Worm (Caenorhabditis elegans) whole organism, L2 larva: Measurements from ENCODE around the gene aps-2.
A peak's percentile ranks its signal among the peaks of the same experiment; 100 is the strongest.

Source experiments
- C34F6.9 ChIP-seq: fragments of 150-350 bp; optimal IDR thresholded peaks from 2 replicates; lab custom pipeline; 2014; ENCODE audit warnings: missing biosample characterization, missing genetic modification characterization
- R02D3.7 ChIP-seq: fragments of 150-350 bp; optimal IDR thresholded peaks from 2 replicates; lab custom pipeline; 2014; ENCODE audit warnings: missing biosample characterization, missing genetic modification characterization
- Y55F3AM.14 ChIP-seq: fragments of 200-800 bp; sonication (Bioruptor generic); optimal IDR thresholded peaks from 2 replicates; lab custom pipeline; 2018; ENCODE audit warnings: mild to moderate bottlenecking, missing genetic modification characterization, missing compliant biosample characterization
- ZK546.5 ChIP-seq: sonication (generic microtip); optimal IDR thresholded peaks from 2 replicates; lab custom pipeline; 2017; ENCODE audit warnings: missing biosample characterization, missing genetic modification characterization
- alr-1 ChIP-seq: fragments of 150-350 bp; optimal IDR thresholded peaks from 2 replicates; lab custom pipeline; 2014; ENCODE audit warnings: missing biosample characterization, missing genetic modification characterization
- aly-2 ChIP-seq: fragments of 150-350 bp; optimal IDR thresholded peaks from 2 replicates; lab custom pipeline; 2014; ENCODE audit warnings: missing biosample characterization, missing genetic modification characterization
- ama-1 ChIP-seq: fragments of 150-350 bp; optimal IDR thresholded peaks from 2 replicates; lab custom pipeline; 2018; ENCODE audit warnings: inconsistent platforms
- blmp-1 ChIP-seq: sonication (generic microtip); optimal IDR thresholded peaks from 2 replicates; lab custom pipeline; 2017; ENCODE audit warnings: missing genetic modification characterization, mild to moderate bottlenecking, missing compliant biosample characterization, antibody characterized with exemption, moderate library complexity; ENCODE audit not compliant: insufficient read depth
- ceh-16 ChIP-seq: fragments of 150-350 bp; optimal IDR thresholded peaks from 2 replicates; lab custom pipeline; 2014; ENCODE audit warnings: missing biosample characterization, missing genetic modification characterization
- crh-2 ChIP-seq: sonication (generic microtip); optimal IDR thresholded peaks from 2 replicates; lab custom pipeline; 2017; ENCODE audit warnings: missing biosample characterization, missing genetic modification characterization
- dmd-4 ChIP-seq: sonication (generic microtip); optimal IDR thresholded peaks from 2 replicates; lab custom pipeline; 2017; ENCODE audit warnings: missing biosample characterization, missing genetic modification characterization
- egl-27 ChIP-seq: sonication (generic microtip); optimal IDR thresholded peaks from 3 replicates; lab custom pipeline; 2017; ENCODE audit warnings: missing biosample characterization, missing genetic modification reagents, missing genetic modification characterization
- elt-1 ChIP-seq: fragments of 150-350 bp; optimal IDR thresholded peaks from 2 replicates; lab custom pipeline; 2014; ENCODE audit warnings: missing biosample characterization, missing genetic modification characterization
- elt-3 ChIP-seq: sonication (generic microtip); optimal IDR thresholded peaks from 2 replicates; lab custom pipeline; 2017; ENCODE audit warnings: missing biosample characterization, missing genetic modification characterization
- gmeb-1 ChIP-seq: fragments of 150-350 bp; optimal IDR thresholded peaks from 2 replicates; lab custom pipeline; 2014; ENCODE audit warnings: missing biosample characterization, missing genetic modification characterization
- lin-11 ChIP-seq: fragments of 150-350 bp; sonication (generic microtip); optimal IDR thresholded peaks from 2 replicates; lab custom pipeline; 2014; ENCODE audit warnings: missing biosample characterization, missing genetic modification characterization, inconsistent platforms, mixed read lengths
- lin-13 ChIP-seq: fragments of 150-350 bp; optimal IDR thresholded peaks from 2 replicates; lab custom pipeline; 2014; ENCODE audit warnings: missing biosample characterization, missing genetic modification reagents, missing genetic modification characterization
- lin-39 ChIP-seq: fragments of 150-350 bp; optimal IDR thresholded peaks from 2 replicates; lab custom pipeline; 2014; ENCODE audit warnings: missing biosample characterization, missing genetic modification reagents, missing genetic modification characterization
- lsy-2 ChIP-seq, 2 experiments: fragments of 150-350 bp in 1 of 2; sonication (generic microtip) in 1 of 2; optimal IDR thresholded peaks; 2 replicates each; lab custom pipeline; 2014 to 2017; ENCODE audit warnings: missing biosample characterization in 2 of 2, missing genetic modification characterization in 2 of 2
- mab-5 ChIP-seq: fragments of 150-350 bp; optimal IDR thresholded peaks from 2 replicates; lab custom pipeline; 2014; ENCODE audit warnings: missing biosample characterization, missing genetic modification characterization
- mbf-1 ChIP-seq: sonication (generic microtip); optimal IDR thresholded peaks from 2 replicates; lab custom pipeline; 2017; ENCODE audit warnings: missing biosample characterization, missing genetic modification characterization
- mdl-1 ChIP-seq, 2 experiments: fragments of 150-350 bp in 1 of 2; sonication (generic microtip) in 1 of 2; optimal IDR thresholded peaks; 2 replicates each; lab custom pipeline; 2017; ENCODE audit warnings: missing biosample characterization in 2 of 2, missing genetic modification characterization in 2 of 2
- nhr-10 ChIP-seq: sonication (generic microtip); optimal IDR thresholded peaks from 2 replicates; lab custom pipeline; 2017; ENCODE audit warnings: missing biosample characterization, missing genetic modification characterization
- nhr-11 ChIP-seq: fragments of 150-350 bp; optimal IDR thresholded peaks from 2 replicates; lab custom pipeline; 2014; ENCODE audit warnings: missing biosample characterization, missing genetic modification characterization
- nhr-12 ChIP-seq: fragments of 150-350 bp; optimal IDR thresholded peaks from 2 replicates; lab custom pipeline; 2014; ENCODE audit warnings: missing biosample characterization, missing genetic modification characterization
- nhr-21 ChIP-seq: fragments of 150-350 bp; optimal IDR thresholded peaks from 2 replicates; lab custom pipeline; 2014; ENCODE audit warnings: missing biosample characterization, missing genetic modification characterization
- nhr-237 ChIP-seq: fragments of 150-350 bp; optimal IDR thresholded peaks from 2 replicates; lab custom pipeline; 2014; ENCODE audit warnings: missing biosample characterization, missing genetic modification characterization
- nhr-25 ChIP-seq: fragments of 150-350 bp; sonication (generic microtip); optimal IDR thresholded peaks from 3 replicates; lab custom pipeline; 2014; ENCODE audit warnings: missing biosample characterization, missing genetic modification characterization
- nhr-6 ChIP-seq: fragments of 150-350 bp; optimal IDR thresholded peaks from 2 replicates; lab custom pipeline; 2014; ENCODE audit warnings: missing biosample characterization, missing genetic modification characterization
- nhr-77 ChIP-seq: fragments of 150-350 bp; optimal IDR thresholded peaks from 2 replicates; lab custom pipeline; 2014; ENCODE audit warnings: missing biosample characterization, missing genetic modification characterization
- peb-1 ChIP-seq: fragments of 150-350 bp; optimal IDR thresholded peaks from 2 replicates; lab custom pipeline; 2014; ENCODE audit warnings: missing biosample characterization, missing genetic modification characterization
- sem-4 ChIP-seq: fragments of 150-350 bp; optimal IDR thresholded peaks from 2 replicates; lab custom pipeline; 2014; ENCODE audit warnings: missing biosample characterization, missing genetic modification reagents, missing genetic modification characterization
- skn-1 ChIP-seq: sonication (generic microtip); optimal IDR thresholded peaks from 2 replicates; lab custom pipeline; 2017; ENCODE audit warnings: missing biosample characterization, missing genetic modification characterization
- sma-9 ChIP-seq, 2 experiments: fragments of 150-350 bp in 1 of 2; sonication (generic microtip) in 1 of 2; optimal IDR thresholded peaks; 2 replicates each; lab custom pipeline; 2014 to 2016; ENCODE audit warnings: missing genetic modification characterization in 2 of 2, mild to moderate bottlenecking in 1 of 2, missing biosample characterization in 1 of 2, missing compliant biosample characterization in 1 of 2, missing genetic modification reagents in 1 of 2, moderate library complexity in 1 of 2
- snpc-4 ChIP-seq: fragments of 150-350 bp; optimal IDR thresholded peaks from 2 replicates; lab custom pipeline; 2014; ENCODE audit warnings: missing biosample characterization, missing genetic modification characterization
- unc-39 ChIP-seq: fragments of 150-350 bp; optimal IDR thresholded peaks from 2 replicates; lab custom pipeline; 2014; ENCODE audit warnings: missing biosample characterization, missing genetic modification characterization
- unc-55 ChIP-seq: fragments of 150-350 bp; sonication (generic microtip); optimal IDR thresholded peaks from 3 replicates; lab custom pipeline; 2014; ENCODE audit warnings: missing biosample characterization, missing genetic modification reagents, missing genetic modification characterization
- unc-62 ChIP-seq: fragments of 150-350 bp; optimal IDR thresholded peaks from 2 replicates; lab custom pipeline; 2014; ENCODE audit warnings: missing biosample characterization, missing genetic modification reagents, missing genetic modification characterization
- zag-1 ChIP-seq: fragments of 150-350 bp; optimal IDR thresholded peaks from 2 replicates; lab custom pipeline; 2014; ENCODE audit warnings: missing biosample characterization, missing genetic modification characterization
- ztf-1 ChIP-seq: fragments of 200-800 bp; sonication (Bioruptor generic); conservative IDR thresholded peaks from 2 replicates; pipeline ENCODE4 v1.3.6; 2022; ENCODE audit warnings: missing genetic modification characterization, missing compliant biosample characterization
- ztf-11 ChIP-seq: sonication (generic microtip); optimal IDR thresholded peaks from 2 replicates; lab custom pipeline; 2017; ENCODE audit warnings: missing biosample characterization, missing genetic modification characterization
- ztf-4 ChIP-seq: fragments of 150-350 bp; optimal IDR thresholded peaks from 2 replicates; lab custom pipeline; 2014; ENCODE audit warnings: missing biosample characterization, missing genetic modification characterization

aps-2 gene

DNA sequence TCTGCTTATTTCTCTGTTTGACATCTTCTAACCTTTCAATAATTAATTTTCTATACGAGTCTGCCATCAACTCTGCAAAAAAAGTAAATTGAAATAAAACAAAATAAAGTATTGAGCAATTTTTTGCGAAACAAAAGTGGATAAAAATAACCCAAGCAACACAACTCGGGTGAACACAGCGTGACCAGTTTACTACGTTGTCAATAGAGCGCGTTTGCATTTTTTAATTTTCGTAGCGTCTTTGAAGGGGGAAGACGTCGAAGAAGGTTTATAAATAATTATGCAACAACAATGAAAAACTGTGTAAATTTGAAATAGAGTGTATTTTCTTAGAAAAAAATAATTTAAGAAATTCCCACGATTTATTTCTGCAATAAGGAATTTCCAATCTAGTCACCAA lies 4.3 kb downstream of the aps-2 start, which contains the start of gene atg-16.1 (continued):
- TF ChIP-seq unc-62 (GFP tag; lab: Kevin White, UChicago): no peak
- TF ChIP-seq lsy-2 (tag; optimal IDR thresholded peaks at IDR 0.05; lab: Kevin White, UChicago): peak in 1 of 2 experiments; percentile 75
- TF ChIP-seq aly-2: no peak
- no peak for TF ChIP-seq dmd-4 (tag; lab: Kevin White, UChicago)
- TF ChIP-seq nhr-11 (tag; lab: Kevin White, UChicago): no peak
- TF ChIP-seq Y55F3AM.14 (GFP tag; lab: Kevin White, UChicago): no peak
- TF ChIP-seq nhr-25 (tag; lab: Kevin White, UChicago): peak; percentile 58
- TF ChIP-seq lin-13 (GFP tag; lab: Kevin White, UChicago): peak; percentile 38
- no peak for TF ChIP-seq nhr-237
- TF ChIP-seq skn-1 (tag; lab: Kevin White, UChicago): no peak
- no peak for TF ChIP-seq nhr-77 (tag; lab: Kevin White, UChicago)
- no peak for TF ChIP-seq elt-3 (tag; lab: Kevin White, UChicago)
- TF ChIP-seq R02D3.7 (tag; lab: Kevin White, UChicago): no peak
- TF ChIP-seq ztf-4: no peak
- peak; percentile 20 for TF ChIP-seq nhr-21
- TF ChIP-seq gmeb-1: peak; percentile 14
- peak; percentile 13 for TF ChIP-seq snpc-4 (tag; lab: Kevin White, UChicago)
- TF ChIP-seq unc-39 (tag; lab: Kevin White, UChicago): no peak

DNA sequence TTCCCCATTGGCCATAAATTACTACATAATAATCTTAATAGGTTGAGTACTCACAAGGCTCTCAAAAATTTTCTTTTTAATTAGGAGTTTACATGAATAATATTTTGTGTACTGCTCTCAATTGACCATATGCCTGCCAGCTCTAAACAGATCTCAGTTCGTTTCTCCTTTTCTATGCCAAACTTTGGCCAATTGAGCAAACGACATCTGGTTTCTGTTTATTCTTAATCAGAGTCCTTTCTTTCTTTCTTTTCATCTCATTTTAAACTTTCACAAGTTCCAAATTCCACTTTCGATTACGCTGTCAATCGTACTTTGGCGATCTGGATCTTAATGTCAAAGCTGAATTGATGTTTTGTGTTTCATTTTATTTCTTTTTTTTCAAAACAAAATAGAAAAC lies 6.3 kb downstream of the aps-2 start:
- TF ChIP-seq Y55F3AM.14 (GFP tag; lab: Kevin White, UChicago) (no peak), sma-9 (GFP tag; optimal IDR thresholded peaks at IDR 0.05; lab: Kevin White, UChicago) (no peak), sma-9 (tag; optimal IDR thresholded peaks at IDR 0.05; lab: Kevin White, UChicago) (no peak), nhr-11 (tag; lab: Kevin White, UChicago) (no peak), aly-2 (no peak), snpc-4 (tag; lab: Kevin White, UChicago) (no peak), nhr-6 (tag; lab: Kevin White, UChicago) (no peak), ztf-4 (no peak), lin-39 (tag; lab: Kevin White, UChicago) (no peak), crh-2 (tag; lab: Kevin White, UChicago) (no peak), sem-4 (tag; lab: Kevin White, UChicago) (no peak), unc-39 (tag; lab: Kevin White, UChicago) (no peak), alr-1 (tag; lab: Kevin White, UChicago) (no peak), ztf-11 (tag; lab: Kevin White, UChicago) (no peak), lin-13 (GFP tag; lab: Kevin White, UChicago) (no peak), C34F6.9 (no peak), elt-1 (no peak), mbf-1 (tag; lab: Kevin White, UChicago) (no peak)

DNA sequence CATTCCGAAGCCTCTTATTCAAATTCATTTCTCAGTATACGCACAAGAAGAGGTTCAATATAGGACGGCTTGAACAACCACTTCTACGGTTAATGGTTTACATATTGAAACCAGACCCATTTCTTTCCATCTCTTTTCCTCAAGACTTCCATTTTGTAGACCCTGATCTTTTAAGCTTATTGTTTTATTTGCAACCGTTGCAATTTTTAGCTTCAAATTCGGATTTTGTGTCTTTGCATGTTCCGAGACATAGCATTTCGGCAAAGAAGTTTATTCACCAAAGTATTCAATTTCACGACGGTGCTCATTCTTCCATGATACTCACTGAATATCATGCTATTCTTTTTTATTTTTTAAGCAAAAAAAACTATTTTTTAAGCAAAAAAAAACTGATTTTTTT lies 8.1 kb downstream of the aps-2 start, which contains the start of gene nmur-3:
Gene nmur-3 (plus strand): TSS at position 301 of the 400 bp plus-strand sequence.
- TF ChIP-seq nhr-10 (tag; lab: Kevin White, UChicago): no peak
- TF ChIP-seq lin-11: no peak
- TF ChIP-seq alr-1 (tag; lab: Kevin White, UChicago): no peak
- no peak for TF ChIP-seq nhr-11 (tag; lab: Kevin White, UChicago)
- no peak for TF ChIP-seq lin-13 (GFP tag; lab: Kevin White, UChicago)
- no peak for TF ChIP-seq C34F6.9
- no peak for TF ChIP-seq ceh-16
- TF ChIP-seq peb-1 (tag; lab: Kevin White, UChicago): no peak
- no peak for TF ChIP-seq skn-1 (tag; lab: Kevin White, UChicago)
- no peak for TF ChIP-seq ama-1
- TF ChIP-seq sem-4 (tag; lab: Kevin White, UChicago): no peak
- no peak for TF ChIP-seq blmp-1 (tag; lab: Kevin White, UChicago)
- TF ChIP-seq dmd-4 (tag; lab: Kevin White, UChicago): no peak
- TF ChIP-seq nhr-25 (tag; lab: Kevin White, UChicago): no peak
- no peak for TF ChIP-seq nhr-21
- no peak for TF ChIP-seq ZK546.5
- no peak for TF ChIP-seq elt-1
- no peak for TF ChIP-seq nhr-237
- no peak for TF ChIP-seq R02D3.7 (tag; lab: Kevin White, UChicago)

DNA sequence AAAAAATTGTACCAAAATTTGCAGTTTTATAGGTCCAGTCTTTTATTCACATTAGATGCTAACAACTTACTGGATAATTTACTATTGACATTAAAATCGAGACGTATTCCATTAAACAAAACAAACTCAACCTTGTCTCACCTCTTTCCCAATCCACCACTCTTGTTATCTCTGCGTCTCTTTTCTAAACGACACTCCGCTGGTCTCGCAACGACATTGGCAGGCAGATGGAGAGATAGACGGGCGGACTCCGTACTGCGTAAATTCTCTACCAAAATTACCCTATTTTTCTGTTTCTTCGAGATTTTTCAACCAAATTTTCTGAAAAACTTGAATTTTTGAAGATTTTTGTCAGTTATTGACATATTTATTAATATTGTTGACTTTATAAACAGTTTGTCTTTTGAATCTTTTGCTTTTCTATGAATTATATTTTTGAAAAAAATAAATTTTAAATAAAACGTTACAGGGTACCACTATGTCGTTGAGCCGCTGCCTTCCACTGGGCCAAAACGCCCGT lies 11.3 kb downstream of the aps-2 start, which contains the start of gene asb-2:
Gene asb-2 (plus strand): TSS at position 470 of the 520 bp plus-strand sequence.
- no peak for TF ChIP-seq nhr-12 (tag; lab: Kevin White, UChicago)
- peak; percentile 88 for TF ChIP-seq sma-9 (GFP tag; optimal IDR thresholded peaks at IDR 0.05; lab: Kevin White, UChicago)
- TF ChIP-seq sma-9 (tag; optimal IDR thresholded peaks at IDR 0.05; lab: Kevin White, UChicago): no peak
- peak; percentile 4 for TF ChIP-seq R02D3.7 (tag; lab: Kevin White, UChicago)
- TF ChIP-seq blmp-1 (tag; lab: Kevin White, UChicago): peak; percentile 43
- TF ChIP-seq Y55F3AM.14 (GFP tag; lab: Kevin White, UChicago): no peak
- no peak for TF ChIP-seq aly-2
- TF ChIP-seq snpc-4 (tag; lab: Kevin White, UChicago): peak; percentile 62
- TF ChIP-seq unc-39 (tag; lab: Kevin White, UChicago): no peak
- no peak for TF ChIP-seq ztf-1 (GFP tag; lab: Robert Waterston, UW)
- TF ChIP-seq nhr-77 (tag; lab: Kevin White, UChicago): no peak
- TF ChIP-seq egl-27 (tag; lab: Kevin White, UChicago): peak; percentile 58
- TF ChIP-seq crh-2 (tag; lab: Kevin White, UChicago): peak; percentile 89
- no peak for TF ChIP-seq ZK546.5
- TF ChIP-seq nhr-237: no peak
- no peak for TF ChIP-seq mbf-1 (tag; lab: Kevin White, UChicago)
- TF ChIP-seq ceh-16: peak; percentile 42
- no peak for TF ChIP-seq elt-1
- peak; percentile 95 for TF ChIP-seq C34F6.9
- peak; percentile 66 for TF ChIP-seq mab-5 (tag; lab: Kevin White, UChicago)
- peak; percentile 91 for TF ChIP-seq lin-13 (GFP tag; lab: Kevin White, UChicago)
- no peak for TF ChIP-seq mdl-1 (tag; optimal IDR thresholded peaks at IDR 0.05; lab: Kevin White, UChicago)
- no peak for TF ChIP-seq lin-39 (tag; lab: Kevin White, UChicago)
- no peak for TF ChIP-seq alr-1 (tag; lab: Kevin White, UChicago)
- TF ChIP-seq nhr-10 (tag; lab: Kevin White, UChicago): no peak
- TF ChIP-seq zag-1: peak; percentile 50
- peak; percentile 88 for TF ChIP-seq unc-55 (GFP tag; lab: Kevin White, UChicago)
